Worm (Caenorhabditis elegans) whole organism, mixed stage, embryonic: Measurements from ENCODE around the gene acr-15.

Experiments
- M03D4.4 ChIP-seq: sonication (generic microtip); optimal IDR thresholded peaks from 2 replicates; lab custom pipeline; 2017; ENCODE audit warnings: mild to moderate bottlenecking, missing genetic modification characterization, missing compliant biosample characterization
- bed-3 ChIP-seq: fragments of 200-800 bp; sonication (Bioruptor generic); optimal IDR thresholded peaks from 3 replicates; lab custom pipeline; 2018; ENCODE audit warnings: mild to moderate bottlenecking, missing genetic modification characterization, moderate library complexity, missing compliant biosample characterization
- ceh-39 ChIP-seq: fragments of 150-350 bp; optimal IDR thresholded peaks from 2 replicates; lab custom pipeline; 2014; ENCODE audit warnings: missing biosample characterization, missing genetic modification characterization
- ceh-43 ChIP-seq: fragments of 200-800 bp; sonication (Bioruptor generic); optimal IDR thresholded peaks from 2 replicates; lab custom pipeline; 2018; ENCODE audit warnings: mild to moderate bottlenecking, missing genetic modification characterization, moderate library complexity, missing compliant biosample characterization
- ceh-83 ChIP-seq: fragments of 200-800 bp; sonication (Bioruptor generic); optimal IDR thresholded peaks from 2 replicates; lab custom pipeline; 2018; ENCODE audit warnings: mild to moderate bottlenecking, missing genetic modification characterization, missing compliant biosample characterization
- ces-1 ChIP-seq: fragments of 150-350 bp; optimal IDR thresholded peaks from 2 replicates; lab custom pipeline; 2014; ENCODE audit warnings: missing biosample characterization, missing genetic modification reagents, missing genetic modification characterization
- cnd-1 ChIP-seq: fragments of 200-800 bp; sonication (Bioruptor generic); optimal IDR thresholded peaks from 2 replicates; lab custom pipeline; 2018; ENCODE audit warnings: mild to moderate bottlenecking, missing genetic modification characterization, missing compliant biosample characterization
- drap-1 ChIP-seq: fragments of 200-800 bp; sonication (Bioruptor generic); optimal IDR thresholded peaks from 3 replicates; lab custom pipeline; 2018; ENCODE audit warnings: mild to moderate bottlenecking, missing genetic modification characterization, missing compliant biosample characterization
- elt-1 ChIP-seq: sonication (generic microtip); optimal IDR thresholded peaks from 2 replicates; lab custom pipeline; 2017; ENCODE audit warnings: missing genetic modification characterization, mild to moderate bottlenecking, missing compliant biosample characterization, antibody characterized with exemption, moderate library complexity, borderline replicate concordance; ENCODE audit not compliant: insufficient read depth
- elt-3 ChIP-seq: fragments of 150-350 bp; optimal IDR thresholded peaks from 2 replicates; lab custom pipeline; 2014; ENCODE audit warnings: missing biosample characterization, missing genetic modification characterization
- ham-2 ChIP-seq: fragments of 200-800 bp; sonication (Bioruptor generic); optimal IDR thresholded peaks from 2 replicates; lab custom pipeline; 2018; ENCODE audit warnings: mild to moderate bottlenecking, missing genetic modification characterization, missing compliant biosample characterization
- hlh-1 ChIP-seq: fragments of 150-350 bp; optimal IDR thresholded peaks from 2 replicates; lab custom pipeline; 2014; ENCODE audit warnings: missing biosample characterization, missing genetic modification reagents, missing genetic modification characterization
- lin-13 ChIP-seq: fragments of 150-350 bp; optimal IDR thresholded peaks from 2 replicates; lab custom pipeline; 2014; ENCODE audit warnings: missing biosample characterization, missing genetic modification characterization
- lin-32 ChIP-seq: fragments of 200-800 bp; sonication (Bioruptor generic); optimal IDR thresholded peaks from 2 replicates; lab custom pipeline; 2018; ENCODE audit warnings: mild to moderate bottlenecking, missing genetic modification characterization, missing compliant biosample characterization
- lsy-2 ChIP-seq: fragments of 150-350 bp; optimal IDR thresholded peaks from 2 replicates; lab custom pipeline; 2014; ENCODE audit warnings: missing biosample characterization, missing genetic modification characterization
- mab-5 ChIP-seq: fragments of 150-350 bp; optimal IDR thresholded peaks from 2 replicates; lab custom pipeline; 2014; ENCODE audit warnings: missing biosample characterization, missing genetic modification characterization
- mep-1 ChIP-seq: fragments of 150-350 bp; optimal IDR thresholded peaks from 2 replicates; lab custom pipeline; 2017; ENCODE audit warnings: missing biosample characterization, missing genetic modification reagents, missing genetic modification characterization, inconsistent platforms
- mls-2 ChIP-seq: sonication (generic microtip); optimal IDR thresholded peaks from 2 replicates; lab custom pipeline; 2016; ENCODE audit warnings: mild to moderate bottlenecking, missing genetic modification characterization, moderate library complexity, missing compliant biosample characterization
- nhr-12 ChIP-seq: fragments of 150-350 bp; optimal IDR thresholded peaks from 2 replicates; lab custom pipeline; 2014; ENCODE audit warnings: missing biosample characterization, missing genetic modification characterization
- nhr-2 ChIP-seq: fragments of 150-350 bp; optimal IDR thresholded peaks from 2 replicates; lab custom pipeline; 2014; ENCODE audit warnings: missing biosample characterization, missing genetic modification characterization
- nhr-28 ChIP-seq: fragments of 150-350 bp; optimal IDR thresholded peaks from 2 replicates; lab custom pipeline; 2014; ENCODE audit warnings: missing biosample characterization, missing genetic modification characterization
- pha-4 ChIP-seq: fragments of 150-350 bp; optimal IDR thresholded peaks from 2 replicates; lab custom pipeline; 2018; ENCODE audit warnings: missing biosample characterization, missing genetic modification reagents, missing genetic modification characterization
- tbx-8 ChIP-seq: fragments of 200-800 bp; sonication (Bioruptor generic); optimal IDR thresholded peaks from 2 replicates; lab custom pipeline; 2018; ENCODE audit warnings: mild to moderate bottlenecking, missing genetic modification characterization, moderate library complexity, missing compliant biosample characterization
- unc-120 ChIP-seq: sonication (generic microtip); optimal IDR thresholded peaks from 2 replicates; lab custom pipeline; 2017; ENCODE audit warnings: missing genetic modification characterization, missing compliant biosample characterization; ENCODE audit not compliant: poor library complexity, severe bottlenecking
- zip-8 ChIP-seq: fragments of 150-350 bp; optimal IDR thresholded peaks from 2 replicates; lab custom pipeline; 2014; ENCODE audit warnings: missing biosample characterization, missing genetic modification characterization
- ztf-11 ChIP-seq: fragments of 150-350 bp; optimal IDR thresholded peaks from 2 replicates; lab custom pipeline; 2014; ENCODE audit warnings: missing biosample characterization, missing genetic modification characterization

Gene acr-15

ce11 chrV:8545531-8546224 is 6.8 kb upstream of the acr-15 start, which contains the start of the genes slc-17.8 and asns-1:
Gene slc-17.8 (minus strand): TSS chrV:8545581.
Gene asns-1 (plus strand): TSS chrV:8546174.
- TF ChIP-seq elt-1 (no peak), unc-120 (peak; percentile 37), nhr-12 (tag; lab: Kevin White, UChicago) (no peak)
- TF ChIP-seq, all 35 proteins: peak for 1

DNA sequence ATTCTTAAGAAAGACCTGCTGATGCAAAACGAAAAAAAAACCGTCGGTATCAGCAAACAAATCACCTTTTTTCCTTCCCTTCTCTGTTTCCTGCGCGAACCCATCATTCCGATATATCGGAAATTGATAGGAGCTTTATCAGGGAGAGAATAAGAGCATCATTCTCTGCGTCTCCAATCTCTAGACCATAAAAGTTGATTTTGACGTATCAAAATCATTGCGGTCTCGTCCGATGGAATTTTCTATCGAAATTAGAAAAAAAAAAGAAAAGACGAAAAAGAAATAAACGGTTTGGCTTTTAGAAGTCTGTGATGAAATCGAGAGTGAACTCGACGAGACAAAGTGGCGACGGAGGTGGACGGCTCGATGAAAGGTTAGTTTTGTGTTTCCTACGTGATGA is 3.5 kb upstream of the acr-15 start, which contains the start of gene stdh-4:
TSS of gene stdh-4 (plus strand) at position 301 of the 400 bp plus-strand sequence.
- no peak for TF ChIP-seq zip-8
- TF ChIP-seq, all 35 proteins: peak for 0

- no peak for TF ChIP-seq lin-32 (GFP tag; lab: Kevin White, UChicago)
- no peak for TF ChIP-seq mep-1 (tag; lab: Kevin White, UChicago)
- TF ChIP-seq, all 35 proteins: peak for 0
Measured at ce11 chrV:8555955-8556354, 3.5 kb downstream of the acr-15 start.

DNA sequence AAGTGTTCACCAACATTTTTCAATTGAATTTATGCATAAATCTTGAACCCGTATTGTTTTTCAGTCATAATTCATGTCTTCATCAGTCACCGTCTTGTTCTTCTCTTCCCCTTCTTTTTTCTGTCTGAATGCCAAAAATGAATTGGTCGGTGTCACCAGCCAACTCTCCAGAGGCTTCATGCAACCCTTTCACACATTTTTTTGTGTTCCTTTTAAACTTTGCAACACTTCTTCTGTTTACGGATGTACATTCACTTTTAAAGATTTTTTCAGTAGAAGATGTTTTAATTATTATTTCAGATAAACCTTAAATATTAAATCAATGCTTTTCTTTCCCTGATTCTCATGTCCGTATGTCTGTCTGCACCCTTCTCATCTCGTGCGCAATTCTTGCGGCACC is 8.4 kb downstream of the acr-15 start, which contains the start of gene acr-16:
TSS of gene acr-16 (plus strand) at position 301 of the 400 bp plus-strand sequence.
- TF ChIP-seq elt-1 (no peak), hlh-1 (tag; lab: Kevin White, UChicago) (no peak), mls-2 (tag; lab: Kevin White, UChicago) (no peak), mep-1 (tag; lab: Kevin White, UChicago) (no peak), drap-1 (GFP tag; lab: Kevin White, UChicago) (no peak), nhr-2 (tag; lab: Kevin White, UChicago) (no peak)

- TF ChIP-seq lsy-2 (no peak), ceh-39 (no peak), lin-32 (GFP tag; lab: Kevin White, UChicago) (no peak), lin-13 (no peak), zip-8 (no peak), unc-120 (no peak), hlh-1 (tag; lab: Kevin White, UChicago) (no peak), ham-2 (no peak), cnd-1 (tag; lab: Kevin White, UChicago) (no peak), pha-4 (no peak), mep-1 (tag; lab: Kevin White, UChicago) (no peak), ztf-11 (no peak), nhr-28 (tag; lab: Kevin White, UChicago) (no peak), ceh-43 (GFP tag; lab: Kevin White, UChicago) (no peak), elt-3 (no peak), bed-3 (GFP tag; lab: Kevin White, UChicago) (no peak)
Measured at ce11 chrV:8565075-8565474, 12.6 kb downstream of the acr-15 start, which contains the start of gene F25G6.8. Gene F25G6.8 (minus strand): TSS chrV:8565175.

ce11 chrV:8569172-8569571 is 16.7 kb downstream of the acr-15 start:
- no peak for TF ChIP-seq nhr-12 (tag; lab: Kevin White, UChicago)
- no peak for TF ChIP-seq lin-13
- no peak for TF ChIP-seq mab-5 (tag; lab: Kevin White, UChicago)
- no peak for TF ChIP-seq ces-1 (GFP tag; lab: Kevin White, UChicago)
- TF ChIP-seq mep-1 (tag; lab: Kevin White, UChicago), result no peak
- no peak for TF ChIP-seq ceh-83 (GFP tag; lab: Kevin White, UChicago)
- TF ChIP-seq tbx-8 (GFP tag; lab: Kevin White, UChicago), result no peak
- no peak for TF ChIP-seq pha-4
- TF ChIP-seq lsy-2, result no peak
- no peak for TF ChIP-seq M03D4.4 (tag; lab: Kevin White, UChicago)
- no peak for TF ChIP-seq lin-32 (GFP tag; lab: Kevin White, UChicago)
- no peak for TF ChIP-seq cnd-1 (tag; lab: Kevin White, UChicago)

- no peak for TF ChIP-seq ham-2
- TF ChIP-seq lin-13, result peak; percentile 45
- TF ChIP-seq lsy-2, result peak; percentile 35
Measured at ce11 chrV:8569841-8570361, 17.4 kb downstream of the acr-15 start, which contains the start of the genes F25G6.9 and symk-1. Gene F25G6.9 (minus strand): TSS chrV:8570000. Gene symk-1 (plus strand): TSS chrV:8570311.
